5 fruit fly cellular contexts compared by ENCODE assay signal in the genomic region with DNA sequence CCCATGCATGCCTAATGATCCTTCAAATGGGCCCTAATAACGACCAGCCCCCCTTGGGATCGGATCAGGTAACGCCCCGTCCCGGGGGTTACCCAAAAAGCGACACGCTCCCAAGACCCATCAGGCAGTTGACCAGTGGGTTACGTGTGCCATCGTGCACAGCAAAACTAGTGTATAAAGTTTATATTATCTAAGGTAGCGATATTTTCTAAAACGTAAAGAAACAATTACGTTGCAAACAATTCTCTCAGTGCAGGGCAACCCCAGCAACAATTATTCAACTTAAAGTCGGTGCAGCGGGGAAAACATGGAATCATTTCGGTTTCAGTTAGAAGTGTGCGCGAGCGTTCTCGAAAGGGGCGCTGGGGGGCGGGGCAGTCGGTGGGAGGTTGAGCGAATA.
TF ChIP-seq lines count a peak whose summit lies in the region.

No protein-coding gene starts in this region.

- no peak for TF ChIP-seq CTCF in whole organism, embryonic (GFP tag; optimal IDR thresholded peaks at IDR 0.05; lab: Kevin White, UChicago)

TF ChIP-seq in whole organism, adult, 20 proteins besides CTCF, POLR2A, EP300 and RAD21:
- TF ChIP-seq CG1620 (GFP tag; optimal IDR thresholded peaks at IDR 0.05; lab: Kevin White, UChicago) (no peak), CG5204 (GFP tag; optimal IDR thresholded peaks at IDR 0.05; lab: Kevin White, UChicago) (peak; percentile 41), CG12768 (GFP tag; optimal IDR thresholded peaks at IDR 0.05; lab: Kevin White, UChicago) (peak; percentile 2)

TF ChIP-seq in whole organism, embryonic, 481 proteins besides CTCF, POLR2A, EP300 and RAD21 (continues in another document):
- TF ChIP-seq btn (GFP tag; optimal IDR thresholded peaks at IDR 0.05; lab: Kevin White, UChicago) (no peak), kni (GFP tag; optimal IDR thresholded peaks at IDR 0.05; lab: Kevin White, UChicago) (no peak), Elba2 (GFP tag; optimal IDR thresholded peaks at IDR 0.05; lab: Kevin White, UChicago) (no peak), CG12769 (tag; optimal IDR thresholded peaks at IDR 0.05; lab: Kevin White, UChicago) (no peak), CG11504 (tag; optimal IDR thresholded peaks at IDR 0.05; lab: Kevin White, UChicago) (peak; percentile 45), lmd (GFP tag; IDR thresholded peaks at IDR 0.05; lab: Robert Waterston, UW) (0 out of 2 replicates have a peak, but pooled peaks have one; percentile 5), Stat92E (GFP tag; optimal IDR thresholded peaks at IDR 0.05; lab: Kevin White, UChicago) (peak in 1 of 3 experiments; percentile 42), Spps (tag; optimal IDR thresholded peaks at IDR 0.05; lab: Kevin White, UChicago) (no peak), Blimp-1 (GFP tag; optimal IDR thresholded peaks at IDR 0.05; lab: Kevin White, UChicago) (peak; percentile 76), CG4282 (GFP tag; optimal IDR thresholded peaks at IDR 0.05; lab: Kevin White, UChicago) (no peak), shn (GFP tag; optimal IDR thresholded peaks at IDR 0.05; lab: Kevin White, UChicago) (peak; percentile 7), ems (GFP tag; optimal IDR thresholded peaks at IDR 0.05; lab: Kevin White, UChicago) (no peak), Ets65A (GFP tag; lab: Kevin White, UChicago) (peak; percentile 55), dm (GFP tag; optimal IDR thresholded peaks at IDR 0.05; lab: Kevin White, UChicago) (no peak), CG11695 (GFP tag; IDR thresholded peaks at IDR 0.05; lab: Robert Waterston, UW) (0 out of 3 replicates have a peak, but pooled peaks have one; percentile 16), gsb-n (tag; optimal IDR thresholded peaks at IDR 0.05; lab: Kevin White, UChicago) (peak; percentile 2), Side (GFP tag; optimal IDR thresholded peaks at IDR 0.05; lab: Kevin White, UChicago) (no peak), CG16813 (GFP tag; IDR thresholded peaks at IDR 0.05; lab: Robert Waterston, UW; ENCODE audit: partially characterized antibody) (no peak), az2 (GFP tag; optimal IDR thresholded peaks at IDR 0.05; lab: Kevin White, UChicago) (peak; percentile 10), dysf (GFP tag; IDR thresholded peaks at IDR 0.05; lab: Robert Waterston, UW) (peak; percentile 18; the same call in 1 of the 3 replicates)

TF ChIP-seq in whole organism, prepupa, 60 proteins besides CTCF, POLR2A, EP300 and RAD21 (continues in another document):
- TF ChIP-seq CG11294 (GFP tag; IDR thresholded peaks at IDR 0.05; lab: Robert Waterston, UW) (no peak), esn (GFP tag; optimal IDR thresholded peaks at IDR 0.05; lab: Kevin White, UChicago) (no peak), Eip78C (GFP tag; lab: Kevin White, UChicago) (peak; percentile 53), Sox102F (GFP tag; optimal IDR thresholded peaks at IDR 0.05; lab: Kevin White, UChicago) (no peak), CG10669 (GFP tag; optimal IDR thresholded peaks at IDR 0.05; lab: Kevin White, UChicago) (no peak), CG11762 (GFP tag; optimal IDR thresholded peaks at IDR 0.05; lab: Kevin White, UChicago; ENCODE audit: insufficient read depth) (no peak), fd59A (GFP tag; optimal IDR thresholded peaks at IDR 0.05; lab: Kevin White, UChicago) (peak; percentile 5), CG6808 (GFP tag; optimal IDR thresholded peaks at IDR 0.05; lab: Kevin White, UChicago) (no peak), pdm3 (GFP tag; optimal IDR thresholded peaks at IDR 0.05; lab: Kevin White, UChicago) (peak; percentile 9), CG6276 (GFP tag; optimal IDR thresholded peaks at IDR 0.05; lab: Kevin White, UChicago) (peak; percentile 27), fkh (GFP tag; optimal IDR thresholded peaks at IDR 0.05; lab: Kevin White, UChicago) (no peak), CG16779 (tag; optimal IDR thresholded peaks at IDR 0.05; lab: Kevin White, UChicago) (peak; percentile 1), Hr39 (GFP tag; optimal IDR thresholded peaks at IDR 0.05; lab: Kevin White, UChicago) (peak; percentile 14), CG3919 (GFP tag; optimal IDR thresholded peaks at IDR 0.05; lab: Kevin White, UChicago) (peak; percentile 11), acj6 (GFP tag; optimal IDR thresholded peaks at IDR 0.05; lab: Kevin White, UChicago) (no peak), salr (GFP tag; optimal IDR thresholded peaks at IDR 0.05; lab: Kevin White, UChicago) (peak in 1 of 2 experiments; percentile 22), CG6163 (GFP tag; IDR thresholded peaks at IDR 0.05; lab: Robert Waterston, UW) (peak; percentile 34; the same call in 2 of the 3 replicates), cyc (GFP tag; optimal IDR thresholded peaks at IDR 0.05; lab: Kevin White, UChicago) (peak; percentile 12), CG7368 (GFP tag; optimal IDR thresholded peaks at IDR 0.05; lab: Kevin White, UChicago) (no peak), svp (GFP tag; lab: Kevin White, UChicago) (peak; percentile 35), Blimp-1 (GFP tag; optimal IDR thresholded peaks at IDR 0.05; lab: Kevin White, UChicago) (peak; percentile 42), CG34406 (GFP tag; optimal IDR thresholded peaks at IDR 0.05; lab: Kevin White, UChicago) (no peak)

TF ChIP-seq in whole organism, pupa, 21 proteins besides CTCF, POLR2A, EP300 and RAD21:
- TF ChIP-seq CG34367 (tag; optimal IDR thresholded peaks at IDR 0.05; lab: Kevin White, UChicago) = no peak
- TF ChIP-seq gl (tag; optimal IDR thresholded peaks at IDR 0.05; lab: Kevin White, UChicago) = no peak
- no peak for TF ChIP-seq D1 (tag; optimal IDR thresholded peaks at IDR 0.05; lab: Kevin White, UChicago)
- peak; percentile 10 for TF ChIP-seq CG9948 (tag; optimal IDR thresholded peaks at IDR 0.05; lab: Kevin White, UChicago)
- no peak for TF ChIP-seq CG13204 (GFP tag; optimal IDR thresholded peaks at IDR 0.05; lab: Kevin White, UChicago)
- no peak for TF ChIP-seq CG32121 (GFP tag; IDR thresholded peaks at IDR 0.05; lab: Robert Waterston, UW)
- no peak for TF ChIP-seq Snoo (tag; optimal IDR thresholded peaks at IDR 0.05; lab: Kevin White, UChicago)
- peak; percentile 25 for TF ChIP-seq Ets98B (GFP tag; IDR thresholded peaks at IDR 0.05; lab: Robert Waterston, UW)
- TF ChIP-seq fd96Ca (GFP tag; IDR thresholded peaks at IDR 0.05; lab: Robert Waterston, UW) = 0 out of 3 replicates have a peak, but pooled peaks have one; percentile 38
- TF ChIP-seq CG17806 (tag; optimal IDR thresholded peaks at IDR 0.05; lab: Kevin White, UChicago) = peak; percentile 12
- TF ChIP-seq CG14655 (GFP tag; optimal IDR thresholded peaks at IDR 0.05; lab: Kevin White, UChicago) = peak; percentile 80
- no peak for TF ChIP-seq CG8159 (tag; optimal IDR thresholded peaks at IDR 0.05; lab: Kevin White, UChicago)
- TF ChIP-seq CG10348 (GFP tag; IDR thresholded peaks at IDR 0.05; lab: Robert Waterston, UW) = no peak
- TF ChIP-seq Pif1B (GFP tag; optimal IDR thresholded peaks at IDR 0.05; lab: Kevin White, UChicago) = no peak
- peak; percentile 3 for TF ChIP-seq Pif1A (GFP tag; optimal IDR thresholded peaks at IDR 0.05; lab: Kevin White, UChicago)
- peak; percentile 62; the same call in 2 of the 3 replicates for TF ChIP-seq CG4496 (GFP tag; IDR thresholded peaks at IDR 0.05; lab: Robert Waterston, UW)
- no peak for TF ChIP-seq CG15710 (tag; optimal IDR thresholded peaks at IDR 0.05; lab: Kevin White, UChicago)
- TF ChIP-seq EcR (GFP tag; optimal IDR thresholded peaks at IDR 0.05; lab: Kevin White, UChicago) = no peak
- peak; percentile 62 for TF ChIP-seq CG8301 (tag; optimal IDR thresholded peaks at IDR 0.05; lab: Kevin White, UChicago)
- TF ChIP-seq CG12605 (GFP tag; IDR thresholded peaks at IDR 0.05; lab: Robert Waterston, UW) = peak; percentile 16; the same call in 1 of the 2 replicates
- TF ChIP-seq rn (GFP tag; IDR thresholded peaks at IDR 0.05; lab: Robert Waterston, UW) = no peak

TF ChIP-seq in whole organism, wandering third instar larva, 38 proteins besides CTCF, POLR2A, EP300 and RAD21:
- no peak for TF ChIP-seq Rel (GFP tag; optimal IDR thresholded peaks at IDR 0.05; lab: Kevin White, UChicago)
- TF ChIP-seq Rel (tag; optimal IDR thresholded peaks at IDR 0.05; lab: Kevin White, UChicago) = peak; percentile 22
- no peak for TF ChIP-seq Abd-B (GFP tag; optimal IDR thresholded peaks at IDR 0.05; lab: Kevin White, UChicago)
